Worm (Caenorhabditis elegans) whole organism, early embryonic: ENCODE results near the gene srsx-18.

Experiments used
- B0310.2 ChIP-seq: sonication (generic microtip); optimal IDR thresholded peaks from 2 replicates; lab custom pipeline; 2016; ENCODE audit warnings: mild to moderate bottlenecking, missing genetic modification characterization, missing compliant biosample characterization
- ama-1 ChIP-seq: fragments of 150-350 bp; optimal IDR thresholded peaks from 2 replicates; lab custom pipeline; 2014
- ets-7 ChIP-seq: sonication (generic microtip); optimal IDR thresholded peaks from 2 replicates; lab custom pipeline; 2016; ENCODE audit warnings: missing genotype, missing genetic modification characterization, missing compliant biosample characterization
- pes-1 ChIP-seq: fragments of 200-800 bp; sonication (Bioruptor generic); IDR thresholded peaks from 2 replicates; pipeline ENCODE4 v1.3.6; 2022; ENCODE audit warnings: missing genetic modification reagents, missing genetic modification characterization, missing compliant biosample characterization

ce11 chrV:5955627-5956026, 33.3 kb downstream of the srsx-18 start:
- TF ChIP-seq B0310.2, result no peak
- TF ChIP-seq ama-1, result no peak
- no peak for TF ChIP-seq ets-7 (tag; lab: Kevin White, UChicago)
- no peak for TF ChIP-seq pes-1 (GFP tag; lab: Robert Waterston, UW)
